Worm (Caenorhabditis elegans) whole organism, young adult: ENCODE data around the gene tpk-1.

Experiments used
- die-1 ChIP-seq: sonication (generic microtip); optimal IDR thresholded peaks from 2 replicates; lab custom pipeline; 2016; ENCODE audit warnings: missing genotype, mild to moderate bottlenecking, missing genetic modification characterization, missing compliant biosample characterization
- nfya-2 ChIP-seq: fragments of 200-800 bp; sonication (Bioruptor generic); IDR thresholded peaks from 2 replicates; pipeline ENCODE4 v1.3.6; 2022; ENCODE audit warnings: missing genetic modification reagents, missing genetic modification characterization, missing compliant biosample characterization
- ztf-26 ChIP-seq: sonication (generic microtip); optimal IDR thresholded peaks from 2 replicates; lab custom pipeline; 2017; ENCODE audit warnings: missing genetic modification characterization, missing compliant biosample characterization

- no peak for TF ChIP-seq die-1 (tag; lab: Kevin White, UChicago)
- TF ChIP-seq ztf-26 (tag; lab: Kevin White, UChicago): no peak
- TF ChIP-seq nfya-2 (GFP tag; lab: Robert Waterston, UW): no peak
Observed at ce11 chrIII:8893464-8893863, 18.5 kb upstream of the tpk-1 start, which contains the start of gene ZK637.4.
